Worm (Caenorhabditis elegans) whole organism, L4 larva: Measurements from ENCODE around the gene EGAP1.1.

ENCODE experiments used
- F37D6.2 ChIP-seq: sonication (generic microtip); optimal IDR thresholded peaks from 2 replicates; lab custom pipeline; 2016; ENCODE audit warnings: mild to moderate bottlenecking, missing genetic modification characterization, missing compliant biosample characterization
- F49E8.2 ChIP-seq: sonication (generic microtip); optimal IDR thresholded peaks from 2 replicates; lab custom pipeline; 2016; ENCODE audit warnings: missing compliant biosample characterization, mild to moderate bottlenecking, missing genetic modification characterization, borderline replicate concordance
- R02D3.7 ChIP-seq: fragments of 150-350 bp; sonication (generic microtip); optimal IDR thresholded peaks from 3 replicates; lab custom pipeline; 2014; ENCODE audit warnings: missing biosample characterization, missing genetic modification characterization
- Y5F2A.4 ChIP-seq: fragments of 200-800 bp; sonication (Bioruptor generic); optimal IDR thresholded peaks from 2 replicates; lab custom pipeline; 2018; ENCODE audit warnings: mild to moderate bottlenecking, missing genetic modification characterization, missing compliant biosample characterization
- Y75B8A.6 ChIP-seq: fragments of 200-800 bp; sonication (Bioruptor generic); IDR thresholded peaks from 2 replicates; pipeline ENCODE4 v1.3.6; 2022; ENCODE audit warnings: missing genetic modification reagents, missing genetic modification characterization, missing compliant biosample characterization
- attf-4 ChIP-seq: sonication (generic microtip); optimal IDR thresholded peaks from 3 replicates; lab custom pipeline; 2017; ENCODE audit warnings: missing biosample characterization, missing genetic modification characterization
- ceh-32 ChIP-seq: sonication (generic microtip); optimal IDR thresholded peaks from 2 replicates; lab custom pipeline; 2016; ENCODE audit warnings: mild to moderate bottlenecking, missing genetic modification characterization, missing compliant biosample characterization; ENCODE audit not compliant: poor library complexity
- ces-1 ChIP-seq: fragments of 150-350 bp; sonication (generic microtip); optimal IDR thresholded peaks from 4 replicates; lab custom pipeline; 2014; ENCODE audit warnings: missing biosample characterization, missing genetic modification reagents, missing genetic modification characterization
- ctbp-1 ChIP-seq: fragments of 200-800 bp; sonication (Bioruptor generic); IDR thresholded peaks from 2 replicates; pipeline ENCODE4 v1.3.6; 2022; ENCODE audit warnings: missing genetic modification reagents, missing genetic modification characterization, missing compliant biosample characterization
- daf-12 ChIP-seq: fragments of 150-350 bp; optimal IDR thresholded peaks from 2 replicates; lab custom pipeline; 2014; ENCODE audit warnings: missing biosample characterization, missing genetic modification reagents, missing genetic modification characterization
- daf-16 ChIP-seq, 3 experiments: sonication (generic microtip); optimal IDR thresholded peaks; 2 replicates each; lab custom pipeline; 2016 to 2017; ENCODE audit warnings: missing genetic modification characterization in 3 of 3, missing genetic modification reagents in 3 of 3, mild to moderate bottlenecking in 2 of 3, missing compliant biosample characterization in 2 of 3, missing biosample characterization in 1 of 3, moderate library complexity in 1 of 3
- daf-8 ChIP-seq: fragments of 200-800 bp; sonication (Bioruptor generic); IDR thresholded peaks from 2 replicates; pipeline ENCODE4 v1.3.6; 2022; ENCODE audit warnings: missing genetic modification characterization, missing compliant biosample characterization
- dmd-6 ChIP-seq: fragments of 200-800 bp; sonication (Bioruptor generic); IDR thresholded peaks from 2 replicates; pipeline ENCODE4 v1.3.6; 2022; ENCODE audit warnings: missing genetic modification reagents, missing genetic modification characterization, missing compliant biosample characterization
- dmd-9 ChIP-seq: fragments of 200-800 bp; sonication (Bioruptor generic); IDR thresholded peaks from 2 replicates; pipeline ENCODE4 v1.3.6; 2022; ENCODE audit warnings: missing genetic modification reagents, missing genetic modification characterization, missing compliant biosample characterization
- dve-1 ChIP-seq: sonication (generic microtip); optimal IDR thresholded peaks from 2 replicates; lab custom pipeline; 2017; ENCODE audit warnings: antibody characterized with exemption, mild to moderate bottlenecking, missing genetic modification characterization, missing compliant biosample characterization; ENCODE audit not compliant: insufficient read depth
- fos-1 ChIP-seq: fragments of 150-350 bp; optimal IDR thresholded peaks from 2 replicates; lab custom pipeline; 2014; ENCODE audit warnings: missing biosample characterization, missing genetic modification characterization
- hif-1 ChIP-seq, 2 experiments: sonication (generic microtip); optimal IDR thresholded peaks; 2 replicates each; lab custom pipeline; 2016 to 2017; ENCODE audit warnings: missing compliant biosample characterization in 2 of 2, missing genetic modification characterization in 2 of 2, missing genetic modification reagents in 2 of 2, missing genotype in 2 of 2, mild to moderate bottlenecking in 1 of 2
- hlh-11 ChIP-seq: fragments of 200-800 bp; sonication (Bioruptor generic); optimal IDR thresholded peaks from 2 replicates; lab custom pipeline; 2018; ENCODE audit warnings: mild to moderate bottlenecking, missing genetic modification characterization, missing compliant biosample characterization
- jun-1 ChIP-seq: fragments of 150-350 bp; optimal IDR thresholded peaks from 2 replicates; lab custom pipeline; 2014; ENCODE audit warnings: missing biosample characterization, missing genetic modification reagents, missing genetic modification characterization
- lin-1 ChIP-seq: fragments of 200-800 bp; sonication (Bioruptor generic); IDR thresholded peaks from 2 replicates; pipeline ENCODE4 v1.3.6; 2022; ENCODE audit warnings: missing genetic modification reagents, missing genetic modification characterization, missing compliant biosample characterization
- lin-29 ChIP-seq: fragments of 200-800 bp; sonication (Bioruptor generic); IDR thresholded peaks from 2 replicates; pipeline ENCODE4 v1.3.6; 2022; ENCODE audit warnings: missing genetic modification reagents, missing genetic modification characterization, missing compliant biosample characterization
- lir-3 ChIP-seq: sonication (generic microtip); optimal IDR thresholded peaks from 2 replicates; lab custom pipeline; 2016; ENCODE audit warnings: mild to moderate bottlenecking, missing genetic modification characterization, missing compliant biosample characterization
- madf-5 ChIP-seq, 2 experiments: fragments of 200-800 bp; sonication (Bioruptor generic); IDR thresholded peaks; 2 replicates each; pipeline ENCODE4 v1.3.6; 2022; ENCODE audit warnings: missing compliant biosample characterization in 2 of 2, missing genetic modification characterization in 2 of 2
- madf-9 ChIP-seq: fragments of 200-800 bp; sonication (Bioruptor generic); conservative IDR thresholded peaks from 2 replicates; pipeline ENCODE4 v1.3.6; 2022; ENCODE audit warnings: missing genetic modification reagents, missing genetic modification characterization, missing compliant biosample characterization
- mes-2 ChIP-seq: sonication (generic microtip); optimal IDR thresholded peaks from 2 replicates; lab custom pipeline; 2016; ENCODE audit warnings: missing genotype, mild to moderate bottlenecking, missing genetic modification characterization, missing compliant biosample characterization; ENCODE audit not compliant: poor library complexity, severe bottlenecking
- mxl-2 ChIP-seq: fragments of 200-800 bp; sonication (Bioruptor generic); conservative IDR thresholded peaks from 2 replicates; pipeline ENCODE4 v1.3.6; 2022; ENCODE audit warnings: missing genetic modification reagents, missing genetic modification characterization, missing compliant biosample characterization
- nhr-102 ChIP-seq: sonication (generic microtip); optimal IDR thresholded peaks from 2 replicates; lab custom pipeline; 2016; ENCODE audit warnings: mild to moderate bottlenecking, missing genetic modification characterization, moderate library complexity, missing compliant biosample characterization
- nhr-237 ChIP-seq: sonication (generic microtip); optimal IDR thresholded peaks from 2 replicates; lab custom pipeline; 2017; ENCODE audit warnings: missing biosample characterization, missing genetic modification characterization
- nhr-28 ChIP-seq: fragments of 150-350 bp; optimal IDR thresholded peaks from 2 replicates; lab custom pipeline; 2014; ENCODE audit warnings: missing biosample characterization, missing genetic modification characterization
- pha-4 ChIP-seq, 2 experiments: fragments of 150-350 bp in 1 of 2; fragments of 200-800 bp in 1 of 2; sonication (Bioruptor generic) in 1 of 2; IDR thresholded peaks in 1 of 2; optimal IDR thresholded peaks in 1 of 2; 2 replicates each; pipeline versions ENCODE4 v1.3.6 to Lab custom; 2014 to 2022; ENCODE audit warnings: missing genetic modification characterization in 2 of 2, missing genetic modification reagents in 2 of 2, missing biosample characterization in 1 of 2, missing compliant biosample characterization in 1 of 2
- pqm-1 ChIP-seq: sonication (generic microtip); optimal IDR thresholded peaks from 2 replicates; lab custom pipeline; 2017; ENCODE audit warnings: missing biosample characterization, missing genetic modification characterization
- set-16 ChIP-seq: fragments of 200-800 bp; sonication (Bioruptor generic); IDR thresholded peaks from 2 replicates; pipeline ENCODE4 v1.3.6; 2022; ENCODE audit warnings: missing genetic modification reagents, missing genetic modification characterization, missing compliant biosample characterization
- skn-1 ChIP-seq: fragments of 150-350 bp; optimal IDR thresholded peaks from 2 replicates; lab custom pipeline; 2014; ENCODE audit warnings: missing biosample characterization, missing genetic modification characterization
- snpc-1.2 ChIP-seq: fragments of 200-800 bp; sonication (Bioruptor generic); IDR thresholded peaks from 2 replicates; pipeline ENCODE4 v1.3.6; 2022; ENCODE audit warnings: missing genetic modification reagents, missing genetic modification characterization, missing compliant biosample characterization
- snpc-4 ChIP-seq: fragments of 150-350 bp; optimal IDR thresholded peaks from 2 replicates; lab custom pipeline; 2014; ENCODE audit warnings: missing biosample characterization, missing genetic modification characterization
- unc-130 ChIP-seq: sonication (generic microtip); optimal IDR thresholded peaks from 2 replicates; lab custom pipeline; 2016; ENCODE audit warnings: missing genetic modification reagents, missing genetic modification characterization, missing compliant biosample characterization
- unc-62 ChIP-seq, 3 experiments: fragments of 150-350 bp in 1 of 3; sonication (generic microtip); optimal IDR thresholded peaks in 2 of 3; peaks in 1 of 3; 1 replicate in 1 of 3; 2 replicates in 2 of 3; lab custom pipeline; 2014 to 2017; ENCODE audit warnings: missing biosample characterization in 3 of 3, missing genetic modification characterization in 3 of 3, missing genetic modification reagents in 3 of 3, missing genotype in 1 of 3
- zip-11 ChIP-seq: fragments of 200-800 bp; sonication (Bioruptor generic); IDR thresholded peaks from 2 replicates; pipeline ENCODE4 v1.3.6; 2022; ENCODE audit warnings: missing genetic modification characterization, missing compliant biosample characterization
- zip-2 ChIP-seq: fragments of 150-350 bp; optimal IDR thresholded peaks from 2 replicates; lab custom pipeline; 2014; ENCODE audit warnings: missing biosample characterization, missing genetic modification characterization
- ztf-7 ChIP-seq: fragments of 150-350 bp; optimal IDR thresholded peaks from 2 replicates; lab custom pipeline; 2014; ENCODE audit warnings: missing biosample characterization, missing genetic modification characterization

The EGAP1.1 gene

ce11 chrIII:5967640-5968039, 30.6 kb upstream of the EGAP1.1 start:
- TF ChIP-seq hif-1 (tag; optimal IDR thresholded peaks at IDR 0.05; lab: Kevin White, UChicago) (no peak), lin-29 (GFP tag; lab: Robert Waterston, UW) (no peak), daf-12 (no peak), nhr-102 (tag; lab: Kevin White, UChicago) (no peak), Y5F2A.4 (GFP tag; lab: Kevin White, UChicago) (no peak), F37D6.2 (tag; lab: Kevin White, UChicago) (no peak), R02D3.7 (tag; lab: Kevin White, UChicago) (no peak), mxl-2 (GFP tag; lab: Robert Waterston, UW) (no peak), Y75B8A.6 (GFP tag; lab: Robert Waterston, UW) (no peak), attf-4 (tag; lab: Kevin White, UChicago) (no peak), jun-1 (tag; lab: Kevin White, UChicago) (no peak), lir-3 (tag; lab: Kevin White, UChicago) (no peak), set-16 (no peak), zip-2 (tag; lab: Kevin White, UChicago) (no peak), zip-11 (GFP tag; lab: Robert Waterston, UW) (no peak), unc-62 (GFP tag; optimal IDR thresholded peaks at IDR 0.05 in 1 of 2; lab: Kevin White, UChicago) (no peak), unc-62 (tag; optimal IDR thresholded peaks at IDR 0.05; lab: Kevin White, UChicago) (no peak)

- TF ChIP-seq dmd-6 (GFP tag; lab: Robert Waterston, UW) (peak; percentile 23; the same call in 1 of the 2 replicates), pha-4 (GFP tag; IDR thresholded peaks at IDR 0.05; lab: Robert Waterston, UW) (no peak), pha-4 (tag; optimal IDR thresholded peaks at IDR 0.05; lab: Kevin White, UChicago) (no peak), madf-9 (GFP tag; lab: Robert Waterston, UW) (no peak), nhr-237 (tag; lab: Kevin White, UChicago) (no peak), F49E8.2 (tag; lab: Kevin White, UChicago) (no peak), snpc-1.2 (no peak), lin-1 (GFP tag; lab: Robert Waterston, UW) (no peak), ctbp-1 (GFP tag; lab: Robert Waterston, UW) (no peak), daf-8 (GFP tag; lab: Robert Waterston, UW) (no peak), unc-62 (GFP tag; optimal IDR thresholded peaks at IDR 0.05 in 1 of 2; lab: Kevin White, UChicago) (peak in 1 of 2 experiments; percentile 51), unc-62 (tag; optimal IDR thresholded peaks at IDR 0.05; lab: Kevin White, UChicago) (no peak), mes-2 (tag; lab: Kevin White, UChicago) (no peak), ceh-32 (tag; lab: Kevin White, UChicago) (no peak), ztf-7 (tag; lab: Kevin White, UChicago) (no peak), skn-1 (tag; lab: Kevin White, UChicago) (no peak), hlh-11 (peak; percentile 16), fos-1 (tag; lab: Kevin White, UChicago) (no peak), dve-1 (tag; lab: Kevin White, UChicago) (peak; percentile 4), snpc-4 (tag; lab: Kevin White, UChicago) (no peak), lir-3 (tag; lab: Kevin White, UChicago) (no peak), nhr-28 (tag; lab: Kevin White, UChicago) (peak; percentile 61), madf-5 (GFP tag; IDR thresholded peaks at IDR 0.05; lab: Robert Waterston, UW) (no peak), nhr-102 (tag; lab: Kevin White, UChicago) (no peak), daf-16 (GFP tag; optimal IDR thresholded peaks at IDR 0.05; lab: Kevin White, UChicago) (no peak), daf-16 (tag; optimal IDR thresholded peaks at IDR 0.05; lab: Kevin White, UChicago) (peak; percentile 96), pqm-1 (tag; lab: Kevin White, UChicago) (peak; percentile 79), mxl-2 (GFP tag; lab: Robert Waterston, UW) (no peak), dmd-9 (GFP tag; lab: Robert Waterston, UW) (no peak), ces-1 (GFP tag; lab: Kevin White, UChicago) (no peak), unc-130 (no peak)
These were observed 28.9 kb upstream of the EGAP1.1 start, which contains the start of gene dct-6 for ce11 chrIII:5965839-5966463. Gene dct-6, plus strand, starts transcription at chrIII:5966413.
